Fruit fly (Drosophila melanogaster): Measurements from ENCODE around the gene GV1.

Gene GV1

dm6 chr3L:1861794-1862447 is 51.5 kb downstream of the GV1 start, which contains the start of gene Rap1 (continued):
- TF ChIP-seq kay (GFP tag; optimal IDR thresholded peaks at IDR 0.05) (peak; percentile 95), unc-4 (GFP tag; IDR thresholded peaks at IDR 0.05; ENCODE audit: partially characterized antibody) (peak; percentile 91), Dip3 (GFP tag; optimal IDR thresholded peaks at IDR 0.05) (peak; percentile 57), Doc2 (GFP tag; IDR thresholded peaks at IDR 0.05) (no peak), Abd-B (GFP tag; optimal IDR thresholded peaks at IDR 0.05) (peak; percentile 32), Dip2 (GFP tag; IDR thresholded peaks at IDR 0.05) (no peak), ham (GFP tag; IDR thresholded peaks at IDR 0.05) (peak; percentile 7; the same call in 1 of the 2 replicates), lilli (GFP tag; optimal IDR thresholded peaks at IDR 0.05) (peak; percentile 67), CG34224 (GFP tag; IDR thresholded peaks at IDR 0.05; ENCODE audit: partially characterized antibody) (peak; percentile 85), CG15696 (tag; optimal IDR thresholded peaks at IDR 0.05) (peak; percentile 70), crc (GFP tag; optimal IDR thresholded peaks at IDR 0.05) (peak; percentile 27), CG12299 (tag; optimal IDR thresholded peaks at IDR 0.05) (no peak), CG32767 (GFP tag; IDR thresholded peaks at IDR 0.05) (no peak; the same call in none of the 2 replicates), CG12219 (GFP tag; optimal IDR thresholded peaks at IDR 0.05) (no peak), Doc3 (GFP tag; IDR thresholded peaks at IDR 0.05; ENCODE audit: partially characterized antibody) (peak; percentile 91), HLHmδ (GFP tag; optimal IDR thresholded peaks at IDR 0.05) (no peak), nerfin-1 (tag; optimal IDR thresholded peaks at IDR 0.05) (peak; percentile 62), bowl (GFP tag; IDR thresholded peaks at IDR 0.05) (no peak), HLH4C (GFP tag; IDR thresholded peaks at IDR 0.05; ENCODE audit: partially characterized antibody) (peak; percentile 90), sob (GFP tag; IDR thresholded peaks at IDR 0.05) (peak; percentile 90), CG15601 (tag; optimal IDR thresholded peaks at IDR 0.05) (no peak), Oli (tag; optimal IDR thresholded peaks at IDR 0.05) (peak; percentile 7), gfzf (GFP tag; optimal IDR thresholded peaks at IDR 0.05) (peak; percentile 16), br (optimal IDR thresholded peaks at IDR 0.05) (no peak), CG9609 (GFP tag; optimal IDR thresholded peaks at IDR 0.05) (peak; percentile 29), dmrt11E (tag; optimal IDR thresholded peaks at IDR 0.05) (peak; percentile 57), H15 (GFP tag; IDR thresholded peaks at IDR 0.05) (peak; percentile 82; the same call in 2 of the 3 replicates), HmgD (GFP tag; optimal IDR thresholded peaks at IDR 0.05) (peak; percentile 13), fu2 (GFP tag; optimal IDR thresholded peaks at IDR 0.05) (peak; percentile 29), Antp (GFP tag; optimal IDR thresholded peaks at IDR 0.05) (peak; percentile 82), tgo (GFP tag; IDR thresholded peaks at IDR 0.05) (peak; percentile 76), mam (GFP tag; optimal IDR thresholded peaks at IDR 0.05) (peak; percentile 81), bsh (GFP tag; optimal IDR thresholded peaks at IDR 0.05) (no peak), CG9437 (GFP tag; optimal IDR thresholded peaks at IDR 0.05) (peak; percentile 8), tap (tag; optimal IDR thresholded peaks at IDR 0.05) (no peak), vvl (GFP tag; IDR thresholded peaks at IDR 0.05) (peak; percentile 81), Ssrp (tag; optimal IDR thresholded peaks at IDR 0.05) (no peak), Adf1 (GFP tag; IDR thresholded peaks at IDR 0.05) (peak; percentile 36), CG16779 (GFP tag; IDR thresholded peaks at IDR 0.05) (no peak), CG7372 (GFP tag; IDR thresholded peaks at IDR 0.05) (peak; percentile 44; the same call in 1 of the 2 replicates), CG15479 (GFP tag; optimal IDR thresholded peaks at IDR 0.05) (no peak), ERR (GFP tag; optimal IDR thresholded peaks at IDR 0.05) (peak; percentile 35), so (GFP tag; IDR thresholded peaks at IDR 0.05) (peak; percentile 48; the same call in 1 of the 3 replicates), Dek (tag; optimal IDR thresholded peaks at IDR 0.05) (peak; percentile 45), nerfin-2 (GFP tag; IDR thresholded peaks at IDR 0.05; ENCODE audit: partially characterized antibody) (peak; percentile 81), CG8388 (GFP tag; optimal IDR thresholded peaks at IDR 0.05) (no peak), en (GFP tag; optimal IDR thresholded peaks at IDR 0.05) (no peak), CG17612 (GFP tag; IDR thresholded peaks at IDR 0.05) (peak; percentile 42; the same call in 1 of the 2 replicates), klu (GFP tag; IDR thresholded peaks at IDR 0.05) (peak; percentile 80), Fer1 (GFP tag; optimal IDR thresholded peaks at IDR 0.05) (peak; percentile 42)
